Worm (Caenorhabditis elegans) whole organism, young adult: ENCODE measurements around the gene tra-2.
"Not testable (repeated sequence)": the region's sequence is repeated elsewhere in the genome, so short reads cannot be mapped to it uniquely, and the experiment has no call there.

ENCODE experiments used
- ceh-58 ChIP-seq: fragments of 200-800 bp; sonication (Bioruptor generic); IDR thresholded peaks from 2 replicates; pipeline ENCODE4 v1.3.6; 2022; ENCODE audit warnings: missing genetic modification characterization, missing compliant biosample characterization
- hlh-26 ChIP-seq: fragments of 200-800 bp; sonication (Bioruptor generic); conservative IDR thresholded peaks from 2 replicates; pipeline ENCODE4 v1.3.6; 2022; ENCODE audit warnings: missing genetic modification reagents, missing genetic modification characterization, missing compliant biosample characterization
- mxl-1 ChIP-seq: sonication (generic microtip); optimal IDR thresholded peaks from 2 replicates; lab custom pipeline; 2016; ENCODE audit warnings: missing genetic modification characterization, missing compliant biosample characterization
- pha-4 ChIP-seq: fragments of 150-350 bp; sonication (generic microtip); optimal IDR thresholded peaks from 2 replicates; lab custom pipeline; 2014; ENCODE audit warnings: missing biosample characterization, missing genetic modification reagents, missing genetic modification characterization

DNA sequence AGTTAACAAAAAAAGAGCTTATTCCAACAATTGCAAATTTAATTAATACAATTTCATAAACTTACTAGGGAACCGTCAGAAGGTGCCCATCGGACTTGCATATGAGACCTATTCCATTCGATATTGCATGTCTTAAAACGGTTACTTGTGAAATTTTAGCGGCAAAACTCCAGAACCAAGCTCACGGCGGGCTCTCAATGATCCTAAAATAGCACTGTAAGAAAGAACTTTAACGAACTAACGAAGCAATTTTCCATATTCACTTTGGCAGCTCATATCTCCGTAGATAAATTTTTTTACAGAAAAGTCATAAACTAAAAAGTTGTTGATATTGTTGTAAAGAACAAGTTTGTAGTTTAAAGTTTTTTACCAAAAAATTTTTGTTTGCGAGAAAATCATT is 57.8 kb downstream of the tra-2 start, which contains the start of gene B0252.3:
- TF ChIP-seq ceh-58 (GFP tag; lab: Robert Waterston, UW); hlh-26 (GFP tag; lab: Robert Waterston, UW); pha-4; mxl-1: not testable (repeated sequence)
